Worm (Caenorhabditis elegans): ENCODE results near the gene C28H8.8.

ce11 chrIII:5919799-5920387 lies 31.3 kb upstream of the C28H8.8 start, which contains the start of the genes tdo-2 and C28H8.2:
- TF ChIP-seq ctbp-1 (GFP tag; IDR thresholded peaks at IDR 0.05) (no peak), lin-13 (GFP tag; optimal IDR thresholded peaks at IDR 0.05) (no peak), lir-3 (tag; optimal IDR thresholded peaks at IDR 0.05) (no peak), nhr-25 (tag; optimal IDR thresholded peaks at IDR 0.05; ENCODE audit: borderline replicate concordance, insufficient read depth) (peak; percentile 70), ZK546.5 (tag; optimal IDR thresholded peaks at IDR 0.05) (no peak), aha-1 (tag) (no peak), vab-7 (GFP tag; IDR thresholded peaks at IDR 0.05) (no peak), T20F7.1 (GFP tag; optimal IDR thresholded peaks at IDR 0.05) (no peak), nhr-77 (tag; optimal IDR thresholded peaks at IDR 0.05) (no peak), unc-130 (GFP tag; optimal IDR thresholded peaks at IDR 0.05) (no peak)
